Worm (Caenorhabditis elegans) whole organism, L4 larva: ENCODE results near the gene ZK632.4.

ENCODE experiments used
- D1046.2 ChIP-seq: fragments of 200-800 bp; sonication (Bioruptor generic); IDR thresholded peaks from 2 replicates; pipeline ENCODE4 v1.3.6; 2022; ENCODE audit warnings: missing genetic modification characterization, missing compliant biosample characterization
- F10B5.3 ChIP-seq: sonication (generic microtip); optimal IDR thresholded peaks from 2 replicates; lab custom pipeline; 2016; ENCODE audit warnings: mild to moderate bottlenecking, missing genetic modification characterization, missing compliant biosample characterization
- F49E8.2 ChIP-seq: sonication (generic microtip); optimal IDR thresholded peaks from 2 replicates; lab custom pipeline; 2016; ENCODE audit warnings: missing compliant biosample characterization, mild to moderate bottlenecking, missing genetic modification characterization, borderline replicate concordance
- R02D3.7 ChIP-seq: fragments of 150-350 bp; sonication (generic microtip); optimal IDR thresholded peaks from 3 replicates; lab custom pipeline; 2014; ENCODE audit warnings: missing biosample characterization, missing genetic modification characterization
- Y5F2A.4 ChIP-seq: fragments of 200-800 bp; sonication (Bioruptor generic); optimal IDR thresholded peaks from 2 replicates; lab custom pipeline; 2018; ENCODE audit warnings: mild to moderate bottlenecking, missing genetic modification characterization, missing compliant biosample characterization
- Y75B8A.6 ChIP-seq: fragments of 200-800 bp; sonication (Bioruptor generic); IDR thresholded peaks from 2 replicates; pipeline ENCODE4 v1.3.6; 2022; ENCODE audit warnings: missing genetic modification reagents, missing genetic modification characterization, missing compliant biosample characterization
- aha-1 ChIP-seq: fragments of 150-350 bp; peaks from one replicate; lab custom pipeline; 2014; ENCODE audit warnings: missing biosample characterization, missing genetic modification characterization
- ceh-28 ChIP-seq: fragments of 150-350 bp; optimal IDR thresholded peaks from 2 replicates; lab custom pipeline; 2014; ENCODE audit warnings: missing biosample characterization, missing genetic modification reagents, missing genetic modification characterization
- ceh-44 ChIP-seq: fragments of 200-800 bp; sonication (Bioruptor generic); IDR thresholded peaks from 2 replicates; pipeline ENCODE4 v1.3.6; 2022; ENCODE audit warnings: missing genetic modification reagents, missing genetic modification characterization, missing compliant biosample characterization
- ces-1 ChIP-seq: fragments of 150-350 bp; sonication (generic microtip); optimal IDR thresholded peaks from 4 replicates; lab custom pipeline; 2014; ENCODE audit warnings: missing biosample characterization, missing genetic modification reagents, missing genetic modification characterization
- daf-12 ChIP-seq: fragments of 150-350 bp; optimal IDR thresholded peaks from 2 replicates; lab custom pipeline; 2014; ENCODE audit warnings: missing biosample characterization, missing genetic modification reagents, missing genetic modification characterization
- daf-8 ChIP-seq: fragments of 200-800 bp; sonication (Bioruptor generic); IDR thresholded peaks from 2 replicates; pipeline ENCODE4 v1.3.6; 2022; ENCODE audit warnings: missing genetic modification characterization, missing compliant biosample characterization
- dmd-9 ChIP-seq: fragments of 200-800 bp; sonication (Bioruptor generic); IDR thresholded peaks from 2 replicates; pipeline ENCODE4 v1.3.6; 2022; ENCODE audit warnings: missing genetic modification reagents, missing genetic modification characterization, missing compliant biosample characterization
- dpl-1 ChIP-seq: fragments of 150-350 bp; optimal IDR thresholded peaks from 2 replicates; lab custom pipeline; 2014; ENCODE audit warnings: missing biosample characterization, missing genetic modification reagents, missing genetic modification characterization
- duxl-1 ChIP-seq: sonication (generic microtip); optimal IDR thresholded peaks from 2 replicates; lab custom pipeline; 2016; ENCODE audit warnings: mild to moderate bottlenecking, missing genetic modification characterization, moderate library complexity, missing compliant biosample characterization; ENCODE audit not compliant: poor library complexity
- gei-8 ChIP-seq: fragments of 200-800 bp; sonication (Bioruptor generic); optimal IDR thresholded peaks from 2 replicates; lab custom pipeline; 2018; ENCODE audit warnings: mild to moderate bottlenecking, missing genetic modification characterization, missing compliant biosample characterization
- jun-1 ChIP-seq: fragments of 150-350 bp; optimal IDR thresholded peaks from 2 replicates; lab custom pipeline; 2014; ENCODE audit warnings: missing biosample characterization, missing genetic modification reagents, missing genetic modification characterization
- lim-7 ChIP-seq: fragments of 200-800 bp; sonication (Bioruptor generic); IDR thresholded peaks from 2 replicates; pipeline ENCODE4 v1.3.6; 2022; ENCODE audit warnings: missing genetic modification characterization, missing compliant biosample characterization
- lin-15B ChIP-seq: fragments of 150-350 bp; sonication (generic microtip); optimal IDR thresholded peaks from 3 replicates; lab custom pipeline; 2014; ENCODE audit warnings: missing biosample characterization, missing genetic modification characterization
- lin-38 ChIP-seq: fragments of 200-800 bp; sonication (Bioruptor generic); IDR thresholded peaks from 2 replicates; pipeline ENCODE4 v1.3.6; 2022; ENCODE audit warnings: missing genetic modification reagents, missing genetic modification characterization, missing compliant biosample characterization
- lin-39 ChIP-seq: fragments of 150-350 bp; optimal IDR thresholded peaks from 2 replicates; lab custom pipeline; 2014; ENCODE audit warnings: missing biosample characterization, missing genetic modification reagents, missing genetic modification characterization
- lsy-2 ChIP-seq, 2 experiments: fragments of 150-350 bp in 1 of 2; sonication (generic microtip) in 1 of 2; optimal IDR thresholded peaks; 2 replicates each; lab custom pipeline; 2014 to 2017; ENCODE audit warnings: missing biosample characterization in 2 of 2, missing genetic modification characterization in 2 of 2
- mep-1 ChIP-seq: fragments of 150-350 bp; sonication (generic microtip); optimal IDR thresholded peaks from 3 replicates; lab custom pipeline; 2014; ENCODE audit warnings: missing biosample characterization, missing genetic modification characterization
- mes-2 ChIP-seq: sonication (generic microtip); optimal IDR thresholded peaks from 2 replicates; lab custom pipeline; 2016; ENCODE audit warnings: missing genotype, mild to moderate bottlenecking, missing genetic modification characterization, missing compliant biosample characterization; ENCODE audit not compliant: poor library complexity, severe bottlenecking
- mxl-3 ChIP-seq: fragments of 200-800 bp; sonication (Bioruptor generic); optimal IDR thresholded peaks from 2 replicates; lab custom pipeline; 2018; ENCODE audit warnings: mild to moderate bottlenecking, missing genetic modification characterization, missing compliant biosample characterization
- nhr-28 ChIP-seq: fragments of 150-350 bp; optimal IDR thresholded peaks from 2 replicates; lab custom pipeline; 2014; ENCODE audit warnings: missing biosample characterization, missing genetic modification characterization
- nhr-76 ChIP-seq: fragments of 150-350 bp; optimal IDR thresholded peaks from 2 replicates; lab custom pipeline; 2014; ENCODE audit warnings: missing biosample characterization, missing genetic modification characterization
- php-3 ChIP-seq: fragments of 200-800 bp; sonication (Bioruptor generic); IDR thresholded peaks from 2 replicates; pipeline ENCODE4 v1.3.6; 2022; ENCODE audit warnings: missing genetic modification reagents, missing genetic modification characterization, missing compliant biosample characterization
- rbr-2 ChIP-seq: sonication (generic microtip); optimal IDR thresholded peaks from 2 replicates; lab custom pipeline; 2016; ENCODE audit warnings: missing genotype, missing genetic modification characterization, missing compliant biosample characterization
- set-16 ChIP-seq: fragments of 200-800 bp; sonication (Bioruptor generic); IDR thresholded peaks from 2 replicates; pipeline ENCODE4 v1.3.6; 2022; ENCODE audit warnings: missing genetic modification reagents, missing genetic modification characterization, missing compliant biosample characterization
- snpc-1.2 ChIP-seq: fragments of 200-800 bp; sonication (Bioruptor generic); IDR thresholded peaks from 2 replicates; pipeline ENCODE4 v1.3.6; 2022; ENCODE audit warnings: missing genetic modification reagents, missing genetic modification characterization, missing compliant biosample characterization
- spr-3 ChIP-seq: fragments of 200-800 bp; sonication (Bioruptor generic); optimal IDR thresholded peaks from 2 replicates; lab custom pipeline; 2018; ENCODE audit warnings: mild to moderate bottlenecking, missing genetic modification characterization, missing compliant biosample characterization
- tra-1 ChIP-seq: fragments of 200-800 bp; sonication (Bioruptor generic); IDR thresholded peaks from 2 replicates; pipeline ENCODE4 v1.3.6; 2022; ENCODE audit warnings: missing genetic modification reagents, missing genetic modification characterization, missing compliant biosample characterization
- unc-130 ChIP-seq: sonication (generic microtip); optimal IDR thresholded peaks from 2 replicates; lab custom pipeline; 2016; ENCODE audit warnings: missing genetic modification reagents, missing genetic modification characterization, missing compliant biosample characterization
- unc-62 ChIP-seq, 3 experiments: fragments of 150-350 bp in 1 of 3; sonication (generic microtip); optimal IDR thresholded peaks in 2 of 3; peaks in 1 of 3; 1 replicate in 1 of 3; 2 replicates in 2 of 3; lab custom pipeline; 2014 to 2017; ENCODE audit warnings: missing biosample characterization in 3 of 3, missing genetic modification characterization in 3 of 3, missing genetic modification reagents in 3 of 3, missing genotype in 1 of 3
- vab-7 ChIP-seq: fragments of 200-800 bp; sonication (Bioruptor generic); IDR thresholded peaks from 2 replicates; pipeline ENCODE4 v1.3.6; 2022; ENCODE audit warnings: missing genetic modification reagents, missing genetic modification characterization, missing compliant biosample characterization
- zfp-2 ChIP-seq: sonication (generic microtip); optimal IDR thresholded peaks from 2 replicates; lab custom pipeline; 2016; ENCODE audit warnings: mild to moderate bottlenecking, missing genetic modification characterization, missing compliant biosample characterization
- zfp-3 ChIP-seq: fragments of 200-800 bp; sonication (Bioruptor generic); conservative IDR thresholded peaks from 2 replicates; pipeline ENCODE4 v1.3.6; 2022; ENCODE audit warnings: missing genetic modification reagents, missing genetic modification characterization, missing compliant biosample characterization

ZK632.4 gene

ce11 chrIII:9775916-9776315, 31.3 kb downstream of the ZK632.4 start:
- TF ChIP-seq unc-130 (GFP tag; lab: Kevin White, UChicago), result peak; percentile 38
- peak; percentile 73 for TF ChIP-seq mes-2
- TF ChIP-seq lin-38 (GFP tag; lab: Robert Waterston, UW), result peak; percentile 82
- peak; percentile 79 for TF ChIP-seq aha-1 (tag; lab: Kevin White, UChicago)
- TF ChIP-seq nhr-76 (tag; lab: Kevin White, UChicago), result no peak
- no peak for TF ChIP-seq php-3 (GFP tag; lab: Robert Waterston, UW)
- TF ChIP-seq Y75B8A.6 (GFP tag; lab: Robert Waterston, UW), result no peak
- peak; percentile 54 for TF ChIP-seq dpl-1 (GFP tag; lab: Kevin White, UChicago)

- TF ChIP-seq ces-1 (GFP tag; lab: Kevin White, UChicago), result no peak
- TF ChIP-seq unc-62 (GFP tag; optimal IDR thresholded peaks at IDR 0.05 in 1 of 2; lab: Kevin White, UChicago), result peak in 1 of 2 experiments; percentile 25
- no peak for TF ChIP-seq unc-62 (tag; optimal IDR thresholded peaks at IDR 0.05; lab: Kevin White, UChicago)
- TF ChIP-seq lin-38 (GFP tag; lab: Robert Waterston, UW), result 0 out of 2 replicates have a peak, but pooled peaks have one; percentile 27
- no peak for TF ChIP-seq vab-7
- 0 out of 2 replicates have a peak, but pooled peaks have one; percentile 50 for TF ChIP-seq D1046.2 (GFP tag; lab: Robert Waterston, UW)
- TF ChIP-seq, all 104 proteins: peak for 3
Observed at ce11 chrIII:9772394-9772793, 34.9 kb downstream of the ZK632.4 start.

- TF ChIP-seq unc-62 (GFP tag; optimal IDR thresholded peaks at IDR 0.05 in 1 of 2; lab: Kevin White, UChicago), result peak in 1 of 2 experiments; percentile 97
- no peak for TF ChIP-seq unc-62 (tag; optimal IDR thresholded peaks at IDR 0.05; lab: Kevin White, UChicago)
- TF ChIP-seq zfp-3 (GFP tag; lab: Robert Waterston, UW), result no peak
Observed at ce11 chrIII:9770590-9770989, 36.7 kb downstream of the ZK632.4 start.

ce11 chrIII:9768023-9768422, 39.2 kb downstream of the ZK632.4 start:
- TF ChIP-seq Y75B8A.6 (GFP tag; lab: Robert Waterston, UW) (no peak), unc-62 (GFP tag; optimal IDR thresholded peaks at IDR 0.05 in 1 of 2; lab: Kevin White, UChicago) (peak in 1 of 2 experiments; percentile 17), unc-62 (tag; optimal IDR thresholded peaks at IDR 0.05; lab: Kevin White, UChicago) (no peak), lin-15B (tag; lab: Kevin White, UChicago) (no peak), lim-7 (GFP tag; lab: Robert Waterston, UW) (0 out of 2 replicates have a peak, but pooled peaks have one; percentile 14), set-16 (peak; percentile 69), dmd-9 (0 out of 2 replicates have a peak, but pooled peaks have one; percentile 55)

- peak; percentile 50 for TF ChIP-seq aha-1 (tag; lab: Kevin White, UChicago)
- peak in 1 of 2 experiments; percentile 57 for TF ChIP-seq unc-62 (GFP tag; optimal IDR thresholded peaks at IDR 0.05 in 1 of 2; lab: Kevin White, UChicago)
- TF ChIP-seq unc-62 (tag; optimal IDR thresholded peaks at IDR 0.05; lab: Kevin White, UChicago), result no peak
- TF ChIP-seq F10B5.3 (tag; lab: Kevin White, UChicago), result no peak
- no peak for TF ChIP-seq zfp-2 (tag; lab: Kevin White, UChicago)
Observed at ce11 chrIII:9767095-9767494, 40.2 kb downstream of the ZK632.4 start.

ce11 chrIII:9766175-9766574, 41.1 kb downstream of the ZK632.4 start, which contains the start of gene cbp-1:
Gene cbp-1, plus strand, starts transcription at chrIII:9766509.
- TF ChIP-seq ceh-28 (tag; lab: Kevin White, UChicago) (peak; percentile 11), gei-8 (no peak), spr-3 (GFP tag; lab: Kevin White, UChicago) (no peak), mep-1 (tag; lab: Kevin White, UChicago) (peak; percentile 20), ces-1 (GFP tag; lab: Kevin White, UChicago) (no peak), duxl-1 (tag; lab: Kevin White, UChicago) (peak; percentile 11), Y5F2A.4 (GFP tag; lab: Kevin White, UChicago) (no peak), rbr-2 (no peak), mxl-3 (GFP tag; lab: Kevin White, UChicago) (no peak), nhr-28 (tag; lab: Kevin White, UChicago) (peak; percentile 20), snpc-1.2 (GFP tag; lab: Robert Waterston, UW) (no peak), jun-1 (tag; lab: Kevin White, UChicago) (no peak), ceh-44 (GFP tag; lab: Robert Waterston, UW) (no peak), R02D3.7 (tag; lab: Kevin White, UChicago) (no peak), tra-1 (GFP tag; lab: Robert Waterston, UW) (no peak), lin-39 (no peak), F49E8.2 (tag; lab: Kevin White, UChicago) (no peak), daf-8 (GFP tag; lab: Robert Waterston, UW) (no peak), nhr-76 (tag; lab: Kevin White, UChicago) (no peak), unc-130 (GFP tag; lab: Kevin White, UChicago) (no peak), daf-12 (no peak), mes-2 (peak; percentile 63), php-3 (GFP tag; lab: Robert Waterston, UW) (no peak), lsy-2 (tag; optimal IDR thresholded peaks at IDR 0.05; lab: Kevin White, UChicago) (peak; percentile 4 to 70)
